Worm (Caenorhabditis elegans): Measurements from ENCODE around the gene ZK250.2.
"Not testable (repeated sequence)": the region's sequence is repeated elsewhere in the genome, so short reads cannot be mapped to it uniquely, and the experiment has no call there.

DNA sequence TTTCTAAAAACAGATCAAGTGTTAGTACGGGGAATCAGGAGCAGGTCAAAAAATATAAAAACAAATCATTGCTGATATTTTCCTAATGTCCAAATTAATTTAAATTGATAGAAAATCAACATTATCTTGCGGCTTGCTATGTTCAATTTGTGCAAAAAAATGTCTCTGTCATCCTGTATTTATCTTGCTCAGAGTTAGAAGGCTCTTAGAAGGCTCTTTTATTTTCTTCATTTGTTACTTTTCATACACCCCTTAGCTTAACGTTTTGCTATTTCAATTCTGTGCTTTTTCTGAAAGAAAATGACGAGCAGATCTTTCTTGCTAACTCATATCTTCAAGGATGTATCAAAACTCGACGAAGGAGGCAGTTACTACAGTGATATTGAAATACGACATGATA lies 50.1 kb downstream of the ZK250.2 start, which contains the start of gene math-19:
- TF ChIP-seq W03F9.2, him-1 (tag; optimal IDR thresholded peaks at IDR 0.05): not testable (repeated sequence)
